Worm (Caenorhabditis elegans) whole organism, L4/young adult: ENCODE results near the gene srj-37.

Experiments used
- W03F9.2 ChIP-seq: fragments of 150-350 bp; optimal IDR thresholded peaks from 2 replicates; lab custom pipeline; 2014; ENCODE audit warnings: missing biosample characterization, missing genetic modification characterization
- dao-5 ChIP-seq: sonication (generic microtip); optimal IDR thresholded peaks from 2 replicates; lab custom pipeline; 2016; ENCODE audit warnings: missing genotype, missing genetic modification characterization, moderate library complexity, missing compliant biosample characterization
- him-1 ChIP-seq: sonication (generic microtip); optimal IDR thresholded peaks from 2 replicates; lab custom pipeline; 2016; ENCODE audit warnings: missing genotype, missing genetic modification reagents, missing genetic modification characterization, missing compliant biosample characterization

Gene srj-37

DNA sequence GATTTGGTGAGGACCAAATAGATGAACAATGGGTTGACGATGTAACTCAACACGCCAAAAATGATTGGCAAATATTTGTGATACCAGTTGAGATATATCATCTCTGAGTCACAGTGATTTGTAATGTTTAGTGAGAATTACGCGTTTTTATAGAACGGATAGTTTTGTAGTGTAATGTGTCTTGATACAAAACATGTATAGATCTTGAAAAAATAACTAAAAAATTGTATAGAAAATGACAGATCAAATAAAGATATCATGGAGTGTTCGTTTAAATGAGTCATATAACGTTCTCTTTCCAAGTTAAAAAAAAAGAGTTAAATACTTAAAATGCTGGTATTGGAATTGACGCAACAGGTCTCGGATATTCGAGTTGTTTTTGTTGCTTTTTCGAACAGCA is 16.0 kb downstream of the srj-37 start, which contains the start of gene srj-6:
TSS of gene srj-6 (minus strand) at position 101 of the 400 bp plus-strand sequence.
- TF ChIP-seq him-1 = no peak
- TF ChIP-seq W03F9.2 = no peak
- no peak for TF ChIP-seq dao-5 (tag; lab: Kevin White, UChicago)

DNA sequence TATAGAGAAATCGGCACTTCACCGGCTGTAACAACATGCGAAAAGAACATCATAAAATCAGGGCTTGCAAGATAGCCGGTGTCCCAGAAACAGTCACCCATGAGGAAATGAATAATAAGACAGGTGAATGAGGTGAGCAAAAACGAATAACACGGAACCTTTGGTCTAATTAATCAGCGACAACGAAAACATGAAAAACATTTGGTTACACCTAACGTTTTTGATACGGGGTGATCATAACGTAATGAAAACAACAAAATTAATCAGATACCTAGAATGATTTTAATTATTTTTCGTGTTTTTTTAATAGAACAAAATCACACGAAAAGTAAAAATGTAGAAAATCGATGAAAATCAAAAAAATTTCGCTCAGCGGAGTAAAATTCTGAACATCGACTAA is 17.4 kb downstream of the srj-37 start, which contains the start of gene srh-245:
TSS of gene srh-245 (minus strand) at position 101 of the 400 bp plus-strand sequence.
- TF ChIP-seq W03F9.2 (no peak), him-1 (no peak), dao-5 (tag; lab: Kevin White, UChicago) (no peak)

DNA sequence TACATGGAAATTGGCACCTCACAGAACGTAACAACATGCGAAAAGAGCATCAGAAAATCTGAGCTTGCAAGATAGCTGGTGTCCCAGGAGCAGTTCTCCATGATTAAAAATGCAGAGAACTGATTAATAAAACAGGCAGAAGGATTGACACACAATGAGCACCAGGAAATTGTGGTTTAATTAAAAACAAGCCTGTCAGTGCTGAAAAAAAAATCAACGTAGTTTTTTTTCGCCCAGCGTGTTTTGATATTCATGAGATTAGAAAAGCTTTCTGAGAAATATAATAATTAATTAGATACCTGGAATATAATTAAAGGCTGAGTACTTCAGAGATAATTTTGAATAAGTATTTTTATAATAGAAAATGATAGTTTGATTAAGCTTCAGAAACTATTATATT is 19.2 kb downstream of the srj-37 start, which contains the start of gene srh-246:
TSS of gene srh-246 (minus strand) at position 101 of the 400 bp plus-strand sequence.
- TF ChIP-seq W03F9.2 (no peak), dao-5 (tag; lab: Kevin White, UChicago) (no peak), him-1 (no peak)

DNA sequence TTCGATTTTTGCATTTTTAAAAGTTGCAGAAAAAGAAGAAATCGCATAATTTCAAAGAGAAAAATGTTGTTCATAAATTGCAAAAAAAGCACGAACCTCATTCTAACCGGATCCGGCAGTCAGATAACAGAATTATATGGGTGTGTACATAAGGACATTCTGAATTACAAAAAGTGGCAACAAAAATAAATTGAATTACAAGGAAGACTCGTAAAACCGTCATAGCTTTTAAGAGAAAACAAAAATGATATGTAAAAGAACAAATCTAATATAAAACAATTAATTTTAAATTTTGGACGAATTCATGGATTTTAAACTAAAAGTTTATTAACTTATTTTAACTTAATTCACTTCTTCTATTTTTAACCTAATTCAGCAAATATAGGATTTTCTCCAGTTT is 21.8 kb downstream of the srj-37 start, which contains the start of gene F31F4.17:
TSS of gene F31F4.17 (minus strand) at position 101 of the 400 bp plus-strand sequence.
- TF ChIP-seq W03F9.2 = no peak
- no peak for TF ChIP-seq dao-5 (tag; lab: Kevin White, UChicago)
- no peak for TF ChIP-seq him-1

DNA sequence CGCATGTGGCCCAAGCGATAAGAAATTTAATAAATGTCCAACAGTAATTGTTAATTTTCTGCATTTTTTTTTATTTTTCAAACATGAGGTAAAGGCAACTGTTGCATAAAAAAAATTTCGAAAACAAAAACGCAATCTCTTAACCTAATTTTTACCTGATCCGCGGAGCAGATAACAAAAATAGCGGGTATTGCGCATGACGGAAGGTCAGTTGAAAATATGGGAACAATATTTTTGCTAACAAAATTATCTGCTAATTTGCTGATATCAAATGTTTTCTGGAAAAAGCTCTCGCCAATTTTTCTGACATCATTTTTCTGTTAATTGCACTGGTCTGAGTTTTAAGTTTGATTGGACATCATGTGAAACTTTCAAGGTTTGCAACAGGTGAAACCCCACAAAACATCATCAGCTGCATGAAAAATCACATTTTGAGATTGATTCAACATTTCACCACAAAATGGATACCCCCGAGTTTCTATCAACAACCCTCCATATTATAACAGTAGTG is 26.0 kb downstream of the srj-37 start, which contains the start of the genes F31F4.11 and srh-266:
TSS of gene F31F4.11 (minus strand) at position 101 of the 511 bp plus-strand sequence.
TSS of gene srh-266 (plus strand) at position 461 of the 511 bp plus-strand sequence.
- TF ChIP-seq him-1 (no peak), W03F9.2 (no peak), dao-5 (tag; lab: Kevin White, UChicago) (no peak)

DNA sequence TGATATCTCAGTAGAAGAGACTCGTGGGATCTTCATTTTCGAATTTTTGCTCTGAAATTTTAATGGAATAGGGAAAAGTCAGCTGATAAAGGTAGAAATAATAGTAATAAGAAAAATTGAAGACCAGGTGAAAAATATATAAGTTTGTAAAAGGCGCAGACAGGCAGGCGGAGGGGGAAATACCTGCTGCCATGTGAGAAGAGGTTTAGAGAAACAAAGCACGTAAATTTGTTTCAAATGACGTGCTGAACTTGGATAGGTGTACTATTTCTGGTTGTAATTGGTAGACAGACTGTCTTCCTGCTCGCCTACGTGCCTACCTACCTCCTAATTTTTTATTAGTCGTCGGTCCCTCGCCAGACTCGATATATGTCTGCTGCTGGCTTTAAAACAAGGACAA is 29.0 kb downstream of the srj-37 start, which contains the start of gene nhr-180:
TSS of gene nhr-180 (minus strand) at position 52 of the 400 bp plus-strand sequence.
- TF ChIP-seq him-1 (no peak), W03F9.2 (no peak)

DNA sequence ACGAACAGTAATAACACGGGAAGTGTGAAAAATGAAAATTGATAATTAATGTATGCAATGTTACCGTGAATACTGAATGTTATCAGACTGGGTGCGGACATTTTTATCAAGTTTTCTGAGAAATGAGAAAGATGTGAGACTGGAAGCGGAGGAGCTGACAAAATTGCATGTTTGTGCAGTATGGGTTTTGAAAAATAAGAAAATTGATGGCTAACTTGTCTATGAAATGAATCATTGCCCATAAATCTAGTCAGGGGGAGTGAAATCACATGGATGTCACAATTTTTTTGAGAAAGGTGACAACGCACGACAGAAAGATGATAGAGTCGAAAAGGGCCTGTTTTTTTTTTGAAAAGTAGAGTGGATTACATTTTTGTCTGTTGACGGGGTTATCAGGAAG is 32.9 kb downstream of the srj-37 start, which contains the start of gene sru-24:
TSS of gene sru-24 (minus strand) at position 101 of the 400 bp plus-strand sequence.
- TF ChIP-seq W03F9.2 = no peak
- no peak for TF ChIP-seq dao-5 (tag; lab: Kevin White, UChicago)
- TF ChIP-seq him-1 = no peak

DNA sequence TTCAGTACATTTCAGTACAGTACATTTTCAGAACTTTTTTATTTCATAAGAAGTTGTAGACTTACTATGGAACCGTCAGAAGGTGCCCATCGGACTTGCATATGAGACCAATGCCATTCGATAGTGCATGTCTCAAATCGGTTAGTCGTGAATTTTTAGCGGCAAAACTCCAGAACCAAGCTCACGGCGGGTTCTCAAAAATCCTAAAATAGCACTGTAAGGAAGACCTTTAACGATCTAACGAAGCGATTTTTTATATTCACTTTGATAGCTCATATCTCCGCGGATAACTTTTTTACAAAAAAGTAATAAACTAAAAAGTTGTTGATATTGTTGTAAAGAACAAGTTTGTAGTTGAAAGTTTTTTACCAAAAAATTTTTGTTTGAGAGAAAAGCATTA is 35.8 kb downstream of the srj-37 start, which contains the start of gene sru-25:
TSS of gene sru-25 (minus strand) at position 101 of the 400 bp plus-strand sequence.
- no peak for TF ChIP-seq W03F9.2
- no peak for TF ChIP-seq dao-5 (tag; lab: Kevin White, UChicago)
- no peak for TF ChIP-seq him-1

DNA sequence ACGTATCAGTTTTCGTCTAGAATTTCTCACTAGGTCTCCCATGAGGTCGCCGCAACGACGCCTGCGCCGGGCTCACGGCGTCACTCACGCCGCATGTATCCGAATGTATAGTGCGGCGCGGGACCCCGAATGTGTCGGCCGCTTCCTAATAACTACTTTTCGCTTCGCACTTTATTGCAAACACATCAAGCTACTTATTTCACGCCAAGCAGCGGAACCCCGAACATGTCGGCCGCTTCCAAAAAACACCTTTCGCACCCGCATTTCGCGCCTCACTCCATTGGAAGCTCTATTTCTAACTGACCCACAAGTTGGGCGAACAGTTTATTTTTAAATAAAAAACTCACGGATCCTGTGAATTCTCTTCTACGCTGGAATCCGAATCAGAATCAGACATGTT is 37.7 kb downstream of the srj-37 start:
- TF ChIP-seq dao-5 (tag; lab: Kevin White, UChicago) (no peak), W03F9.2 (no peak), him-1 (no peak)

DNA sequence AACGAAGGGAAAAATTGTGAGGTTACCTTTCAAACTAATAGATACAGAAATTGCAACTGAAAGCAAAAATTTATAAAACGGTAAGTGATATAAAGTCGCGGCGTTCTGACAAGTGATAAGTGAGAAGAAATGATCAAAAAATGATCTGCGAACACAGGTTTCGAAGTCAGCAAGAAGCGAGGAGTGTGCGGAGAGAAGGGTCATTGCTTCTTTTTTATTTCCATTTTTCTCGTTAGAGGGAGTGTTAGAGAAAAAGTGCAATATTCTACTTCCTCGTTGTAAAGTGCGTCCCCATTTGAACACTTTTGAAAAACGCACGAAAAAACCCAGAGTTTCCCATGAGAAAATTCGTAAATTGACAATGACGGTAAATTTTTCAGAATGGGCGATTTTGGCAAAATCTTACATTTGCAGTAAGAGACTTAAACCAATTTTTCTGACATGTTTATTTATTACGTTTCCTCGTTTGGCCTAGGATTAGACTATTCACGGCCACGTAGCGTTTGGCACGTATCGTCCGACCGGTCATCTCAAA is 38.2 kb downstream of the srj-37 start, which contains the start of the genes fbxa-72 and srx-21:
TSS of gene fbxa-72 (minus strand) at position 204 of the 535 bp plus-strand sequence.
TSS of gene srx-21 (plus strand) at position 485 of the 535 bp plus-strand sequence.
- TF ChIP-seq him-1 (no peak), dao-5 (tag; lab: Kevin White, UChicago) (no peak), W03F9.2 (peak; percentile 4)

DNA sequence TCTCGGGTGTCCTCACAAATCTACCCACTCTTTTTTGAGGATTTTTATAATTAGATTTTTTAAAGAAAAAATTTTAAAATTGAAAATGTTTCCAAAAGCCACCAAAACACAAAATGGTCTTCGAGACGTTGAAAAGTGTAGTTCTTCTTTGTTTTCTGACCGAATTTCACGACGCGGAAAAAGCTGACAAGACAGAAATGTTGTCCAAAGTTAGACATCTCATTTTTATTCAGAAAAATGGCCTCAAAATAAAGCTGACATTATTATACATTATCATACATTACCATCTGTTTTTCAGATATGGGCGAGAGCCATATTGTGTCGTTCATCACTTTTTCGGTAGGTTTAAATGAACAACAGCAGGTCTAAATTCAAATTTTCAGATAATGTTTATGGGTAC is 41.2 kb downstream of the srj-37 start, which contains the start of gene srx-22:
TSS of gene srx-22 (plus strand) at position 301 of the 400 bp plus-strand sequence.
- TF ChIP-seq him-1 (no peak), dao-5 (tag; lab: Kevin White, UChicago) (no peak), W03F9.2 (no peak)

DNA sequence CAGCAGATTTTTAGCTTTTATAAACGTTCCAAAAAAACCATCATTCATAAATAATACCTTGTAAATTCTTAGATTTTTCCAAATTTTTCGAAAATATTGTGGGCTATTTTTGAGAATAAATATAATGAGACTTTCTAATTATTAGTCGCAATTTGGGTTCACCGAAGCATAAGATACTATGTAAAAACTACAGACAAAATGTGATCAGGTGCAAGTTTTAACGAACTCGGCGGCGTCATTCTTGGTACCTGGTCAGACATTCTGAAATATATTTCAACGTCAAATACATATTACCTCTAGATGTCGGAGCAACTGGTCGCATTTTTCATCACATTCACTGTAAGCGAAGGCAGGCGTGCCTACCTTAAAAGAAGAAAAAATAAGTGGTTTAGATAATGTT is 43.6 kb downstream of the srj-37 start, which contains the start of gene srx-23:
TSS of gene srx-23 (plus strand) at position 301 of the 400 bp plus-strand sequence.
- TF ChIP-seq him-1 (no peak), dao-5 (tag; lab: Kevin White, UChicago) (no peak), W03F9.2 (no peak)

DNA sequence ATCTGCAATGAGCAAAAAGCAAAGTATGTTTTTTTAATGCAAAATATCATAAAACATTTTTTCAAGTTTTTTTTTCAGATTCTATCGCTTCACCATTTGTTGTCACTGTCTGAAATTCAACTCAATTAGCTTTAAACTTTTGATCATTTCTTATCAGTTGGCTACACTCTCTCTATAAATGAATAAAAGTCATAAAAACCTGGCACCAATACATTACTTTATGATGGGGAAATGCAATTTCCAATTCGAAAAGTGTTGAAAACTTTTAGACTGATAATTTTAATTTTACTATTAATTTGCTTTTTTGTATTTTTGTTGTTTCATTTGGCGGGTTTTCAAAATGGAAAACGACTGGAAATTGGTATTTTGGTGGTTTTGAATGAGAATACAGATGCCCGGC is 45.4 kb downstream of the srj-37 start, which contains the start of gene F31F4.1:
TSS of gene F31F4.1 (plus strand) at position 203 of the 400 bp plus-strand sequence.
- TF ChIP-seq W03F9.2 (no peak), dao-5 (tag; lab: Kevin White, UChicago) (no peak), him-1 (no peak)

DNA sequence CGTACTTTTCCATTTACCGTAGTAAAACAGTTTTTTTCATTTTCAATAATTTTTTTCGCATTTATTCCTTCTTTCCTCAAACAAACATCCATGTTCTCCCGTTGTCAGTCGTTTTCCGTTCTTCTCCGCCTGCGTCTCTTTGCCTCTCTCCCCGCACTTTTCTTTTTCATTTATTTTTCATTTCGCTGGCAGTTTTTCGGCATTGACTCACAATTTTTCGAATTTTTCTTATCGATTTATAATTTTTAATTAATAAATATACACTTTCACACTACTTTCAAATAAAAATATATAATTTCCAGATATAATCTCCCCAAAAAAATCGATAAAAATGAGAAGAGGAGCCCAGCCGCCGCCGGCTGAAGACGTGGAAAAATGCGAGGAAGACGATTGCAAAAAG is 49.0 kb downstream of the srj-37 start, which contains the start of gene H25P19.1:
TSS of gene H25P19.1 (plus strand) at position 301 of the 400 bp plus-strand sequence.
- TF ChIP-seq dao-5 (tag; lab: Kevin White, UChicago) (no peak), him-1 (no peak), W03F9.2 (no peak)
